Worm (Caenorhabditis elegans) whole organism, mixed stage, embryonic: ENCODE results near the gene F53F4.16.

Source experiments
- blmp-1 ChIP-seq: fragments of 150-350 bp; optimal IDR thresholded peaks from 2 replicates; lab custom pipeline; 2014; ENCODE audit warnings: missing biosample characterization, missing genetic modification characterization
- lin-13 ChIP-seq: fragments of 150-350 bp; optimal IDR thresholded peaks from 2 replicates; lab custom pipeline; 2014; ENCODE audit warnings: missing biosample characterization, missing genetic modification characterization
- mep-1 ChIP-seq: fragments of 150-350 bp; optimal IDR thresholded peaks from 2 replicates; lab custom pipeline; 2017; ENCODE audit warnings: missing biosample characterization, missing genetic modification reagents, missing genetic modification characterization, inconsistent platforms
- nhr-12 ChIP-seq: fragments of 150-350 bp; optimal IDR thresholded peaks from 2 replicates; lab custom pipeline; 2014; ENCODE audit warnings: missing biosample characterization, missing genetic modification characterization
- nhr-28 ChIP-seq: fragments of 150-350 bp; optimal IDR thresholded peaks from 2 replicates; lab custom pipeline; 2014; ENCODE audit warnings: missing biosample characterization, missing genetic modification characterization
- nhr-76 ChIP-seq: sonication (generic microtip); optimal IDR thresholded peaks from 2 replicates; lab custom pipeline; 2017; ENCODE audit warnings: missing biosample characterization, missing genetic modification characterization
- pha-4 ChIP-seq: fragments of 150-350 bp; optimal IDR thresholded peaks from 2 replicates; lab custom pipeline; 2018; ENCODE audit warnings: missing biosample characterization, missing genetic modification reagents, missing genetic modification characterization
- unc-62 ChIP-seq: fragments of 150-350 bp; optimal IDR thresholded peaks from 2 replicates; lab custom pipeline; 2014; ENCODE audit warnings: missing biosample characterization, missing genetic modification reagents, missing genetic modification characterization

ce11 chrV:13609806-13610205, 11.8 kb downstream of the F53F4.16 start:
- TF ChIP-seq blmp-1 (tag; lab: Kevin White, UChicago) (no peak), lin-13 (tag; lab: Kevin White, UChicago) (no peak), nhr-12 (tag; lab: Kevin White, UChicago) (no peak), nhr-76 (tag; lab: Kevin White, UChicago) (no peak), nhr-28 (tag; lab: Kevin White, UChicago) (no peak), unc-62 (no peak), mep-1 (tag; lab: Kevin White, UChicago) (no peak), pha-4 (tag; lab: Kevin White, UChicago) (no peak)
